Worm (Caenorhabditis elegans) whole organism, mixed stage, embryonic: ENCODE results near the gene F58F12.1.
A peak's percentile ranks its signal among the peaks of the same experiment; 100 is the strongest.

Experiments used
- ceh-39 ChIP-seq: fragments of 150-350 bp; optimal IDR thresholded peaks from 2 replicates; lab custom pipeline; 2014; ENCODE audit warnings: missing biosample characterization, missing genetic modification characterization
- cnd-1 ChIP-seq: fragments of 200-800 bp; sonication (Bioruptor generic); optimal IDR thresholded peaks from 2 replicates; lab custom pipeline; 2018; ENCODE audit warnings: mild to moderate bottlenecking, missing genetic modification characterization, missing compliant biosample characterization
- elt-3 ChIP-seq: fragments of 150-350 bp; optimal IDR thresholded peaks from 2 replicates; lab custom pipeline; 2014; ENCODE audit warnings: missing biosample characterization, missing genetic modification characterization
- lsy-2 ChIP-seq: fragments of 150-350 bp; optimal IDR thresholded peaks from 2 replicates; lab custom pipeline; 2014; ENCODE audit warnings: missing biosample characterization, missing genetic modification characterization
- mls-2 ChIP-seq: sonication (generic microtip); optimal IDR thresholded peaks from 2 replicates; lab custom pipeline; 2016; ENCODE audit warnings: mild to moderate bottlenecking, missing genetic modification characterization, moderate library complexity, missing compliant biosample characterization
- nhr-12 ChIP-seq: fragments of 150-350 bp; optimal IDR thresholded peaks from 2 replicates; lab custom pipeline; 2014; ENCODE audit warnings: missing biosample characterization, missing genetic modification characterization
- nhr-237 ChIP-seq: fragments of 150-350 bp; optimal IDR thresholded peaks from 2 replicates; lab custom pipeline; 2014; ENCODE audit warnings: missing biosample characterization, missing genetic modification characterization
- pha-4 ChIP-seq: fragments of 150-350 bp; optimal IDR thresholded peaks from 2 replicates; lab custom pipeline; 2018; ENCODE audit warnings: missing biosample characterization, missing genetic modification reagents, missing genetic modification characterization
- snpc-4 ChIP-seq: fragments of 150-350 bp; optimal IDR thresholded peaks from 2 replicates; lab custom pipeline; 2014; ENCODE audit warnings: missing biosample characterization, missing genetic modification characterization
- unc-120 ChIP-seq: sonication (generic microtip); optimal IDR thresholded peaks from 2 replicates; lab custom pipeline; 2017; ENCODE audit warnings: missing genetic modification characterization, missing compliant biosample characterization; ENCODE audit not compliant: poor library complexity, severe bottlenecking

DNA sequence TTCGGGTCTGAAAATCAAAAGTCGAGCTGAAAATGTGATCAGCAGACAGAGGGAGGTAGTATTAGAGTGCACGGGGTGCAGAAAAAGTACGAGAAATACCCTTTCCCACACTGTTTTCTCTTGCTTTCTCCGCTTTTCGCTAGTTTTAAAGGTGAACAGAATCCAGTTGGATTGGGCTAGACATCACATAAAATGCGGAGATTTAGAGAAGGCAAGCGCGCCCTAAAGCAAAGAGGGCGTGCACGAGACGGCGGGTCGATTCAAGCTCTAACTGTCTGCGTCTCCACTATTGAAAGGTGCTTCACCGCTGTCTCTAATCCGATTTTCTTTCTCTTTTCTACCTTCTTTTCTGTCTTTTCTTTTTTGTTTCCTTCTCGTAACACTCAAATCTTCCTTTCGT is 13.3 kb upstream of the F58F12.1 start:
- TF ChIP-seq cnd-1 = no peak
- peak; percentile 36 for TF ChIP-seq unc-120 (tag; lab: Kevin White, UChicago)
- TF ChIP-seq ceh-39 (tag; lab: Kevin White, UChicago) = peak; percentile 71
- TF ChIP-seq snpc-4 (tag; lab: Kevin White, UChicago) = no peak
- peak; percentile 65 for TF ChIP-seq lsy-2 (tag; lab: Kevin White, UChicago)
- no peak for TF ChIP-seq mls-2 (tag; lab: Kevin White, UChicago)
- no peak for TF ChIP-seq nhr-12
- no peak for TF ChIP-seq elt-3 (tag; lab: Kevin White, UChicago)
- TF ChIP-seq nhr-237 (tag; lab: Kevin White, UChicago) = peak; percentile 62
- TF ChIP-seq pha-4 (tag; lab: Kevin White, UChicago) = peak; percentile 66
